Worm (Caenorhabditis elegans): Measurements from ENCODE around the gene clec-124.

DNA sequence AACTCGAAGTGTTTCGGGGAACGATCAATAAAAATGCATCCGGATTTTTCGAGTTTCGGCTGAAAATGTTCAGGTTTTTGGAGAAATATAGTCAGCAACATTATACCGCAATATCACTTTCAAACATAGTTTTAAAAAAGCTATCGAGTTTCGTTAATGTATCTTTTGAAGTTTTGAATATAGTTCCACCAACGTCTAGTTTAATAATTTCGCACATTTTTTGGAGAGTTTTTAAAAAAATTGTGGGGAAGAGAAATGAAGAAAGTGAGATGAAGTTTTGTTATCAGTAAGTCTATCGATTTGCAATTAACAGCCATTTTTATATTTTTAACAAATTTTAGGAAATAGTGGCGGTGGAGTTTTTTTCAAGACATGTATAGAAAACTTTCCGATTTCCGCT, 23.7 kb upstream of the clec-124 start, which contains the start of gene ZC239.17:
- TF ChIP-seq tab-1 (GFP tag; IDR thresholded peaks at IDR 0.05) = no peak
- TF ChIP-seq T22C8.4 (GFP tag; IDR thresholded peaks at IDR 0.05) = no peak
- no peak for TF ChIP-seq flt-1 (GFP tag; IDR thresholded peaks at IDR 0.05)
- TF ChIP-seq ztf-29 (GFP tag; IDR thresholded peaks at IDR 0.05) = no peak
- TF ChIP-seq ref-1 (GFP tag; conservative IDR thresholded peaks at IDR 0.05) = no peak
- TF ChIP-seq klf-2 (GFP tag; conservative IDR thresholded peaks at IDR 0.05) = no peak
- no peak for TF ChIP-seq med-1 (GFP tag; optimal IDR thresholded peaks at IDR 0.05; ENCODE audit: insufficient read depth)

Measured in whole organism, midembryonic.